Worm (Caenorhabditis elegans) whole organism, L1 larva: ENCODE data around the gene F48E8.2.

ENCODE experiments used
- C04F5.9 ChIP-seq: sonication (generic microtip); optimal IDR thresholded peaks from 2 replicates; lab custom pipeline; 2016; ENCODE audit warnings: missing genetic modification characterization, missing compliant biosample characterization
- aha-1 ChIP-seq: fragments of 150-350 bp; optimal IDR thresholded peaks from 2 replicates; lab custom pipeline; 2014; ENCODE audit warnings: missing biosample characterization, missing genetic modification characterization
- ama-1 ChIP-seq: fragments of 150-350 bp; optimal IDR thresholded peaks from 2 replicates; lab custom pipeline; 2014
- blmp-1 ChIP-seq: fragments of 150-350 bp; optimal IDR thresholded peaks from 2 replicates; lab custom pipeline; 2014; ENCODE audit warnings: missing biosample characterization, missing genetic modification characterization
- ceh-82 ChIP-seq, 3 experiments: fragments of 150-350 bp in 1 of 3; sonication (generic microtip) in 2 of 3; optimal IDR thresholded peaks; 2 replicates each; lab custom pipeline; 2014 to 2017; ENCODE audit warnings: missing biosample characterization in 3 of 3, missing genetic modification characterization in 3 of 3
- ceh-88 ChIP-seq: fragments of 200-800 bp; sonication (Bioruptor generic); IDR thresholded peaks from 2 replicates; pipeline ENCODE4 v1.3.6; 2022; ENCODE audit warnings: missing genetic modification characterization, missing compliant biosample characterization
- ceh-90 ChIP-seq: sonication (generic microtip); optimal IDR thresholded peaks from 2 replicates; lab custom pipeline; 2016; ENCODE audit warnings: missing genetic modification characterization, missing compliant biosample characterization
- dpl-1 ChIP-seq, 3 experiments: fragments of 150-350 bp in 2 of 3; sonication (generic microtip) in 1 of 3; optimal IDR thresholded peaks; 2 replicates each; lab custom pipeline; 2014 to 2017; ENCODE audit warnings: missing biosample characterization in 3 of 3, missing genetic modification characterization in 3 of 3, missing genetic modification reagents in 3 of 3
- dsc-1 ChIP-seq: sonication (generic microtip); optimal IDR thresholded peaks from 2 replicates; lab custom pipeline; 2016; ENCODE audit warnings: mild to moderate bottlenecking, missing genetic modification characterization, missing compliant biosample characterization
- efl-1 ChIP-seq, 4 experiments: fragments of 150-350 bp; optimal IDR thresholded peaks in 3 of 4; peaks in 1 of 4; 1 replicate in 1 of 4; 2 replicates in 3 of 4; lab custom pipeline; 2014; ENCODE audit warnings: missing biosample characterization in 2 of 4, missing genetic modification characterization in 2 of 4, missing genetic modification reagents in 2 of 4
- egl-27 ChIP-seq, 2 experiments: fragments of 150-350 bp in 1 of 2; sonication (generic microtip); optimal IDR thresholded peaks; 3 replicates each; lab custom pipeline; 2017 to 2018; ENCODE audit warnings: missing biosample characterization in 2 of 2, missing genetic modification characterization in 2 of 2, missing genetic modification reagents in 2 of 2
- elt-2 ChIP-seq: sonication (generic microtip); optimal IDR thresholded peaks from 2 replicates; lab custom pipeline; 2016; ENCODE audit warnings: missing genetic modification characterization, mild to moderate bottlenecking, inconsistent platforms, missing compliant biosample characterization, missing genetic modification reagents
- elt-3 ChIP-seq, 6 experiments: fragments of 150-350 bp in 1 of 6; sonication (generic microtip); optimal IDR thresholded peaks; 2 replicates each; lab custom pipeline; 2017 to 2018; ENCODE audit warnings: missing biosample characterization in 6 of 6, missing genetic modification characterization in 6 of 6, inconsistent platforms in 1 of 6
- fkh-8 ChIP-seq: sonication (generic microtip); optimal IDR thresholded peaks from 2 replicates; lab custom pipeline; 2016; ENCODE audit warnings: mild to moderate bottlenecking, missing genetic modification characterization, missing compliant biosample characterization
- irx-1 ChIP-seq: sonication (generic microtip); optimal IDR thresholded peaks from 2 replicates; lab custom pipeline; 2016; ENCODE audit warnings: missing genetic modification characterization, missing compliant biosample characterization
- isw-1 ChIP-seq: fragments of 200-800 bp; sonication (Bioruptor generic); IDR thresholded peaks from 2 replicates; pipeline ENCODE4 v1.3.6; 2022; ENCODE audit warnings: missing genetic modification characterization, missing compliant biosample characterization
- lin-13 ChIP-seq: fragments of 150-350 bp; optimal IDR thresholded peaks from 2 replicates; lab custom pipeline; 2014; ENCODE audit warnings: missing biosample characterization, missing genetic modification reagents, missing genetic modification characterization
- lin-14 ChIP-seq: fragments of 200-800 bp; sonication (Bioruptor generic); optimal IDR thresholded peaks from 2 replicates; lab custom pipeline; 2018; ENCODE audit warnings: mild to moderate bottlenecking, missing genetic modification characterization, moderate library complexity, missing compliant biosample characterization
- lin-15B ChIP-seq: fragments of 150-350 bp; sonication (generic microtip); optimal IDR thresholded peaks from 3 replicates; lab custom pipeline; 2014; ENCODE audit warnings: missing biosample characterization, missing genetic modification characterization
- lin-35 ChIP-seq, 2 experiments: fragments of 150-350 bp; optimal IDR thresholded peaks; 2 replicates each; lab custom pipeline; 2014; ENCODE audit warnings: missing biosample characterization in 2 of 2, missing genetic modification characterization in 2 of 2, missing genetic modification reagents in 2 of 2
- lin-39 ChIP-seq: fragments of 150-350 bp; optimal IDR thresholded peaks from 2 replicates; lab custom pipeline; 2014; ENCODE audit warnings: missing biosample characterization, missing genetic modification reagents, missing genetic modification characterization
- lir-3 ChIP-seq: sonication (generic microtip); optimal IDR thresholded peaks from 2 replicates; lab custom pipeline; 2016; ENCODE audit warnings: mild to moderate bottlenecking, missing genetic modification characterization, moderate library complexity, missing compliant biosample characterization; ENCODE audit not compliant: poor library complexity
- lsy-2 ChIP-seq, 2 experiments: fragments of 150-350 bp; optimal IDR thresholded peaks; 2 replicates each; lab custom pipeline; 2014; ENCODE audit warnings: missing biosample characterization in 2 of 2, missing genetic modification characterization in 2 of 2
- mab-9 ChIP-seq: fragments of 200-800 bp; sonication (Bioruptor generic); IDR thresholded peaks from 2 replicates; pipeline ENCODE4 v1.3.6; 2022; ENCODE audit warnings: missing genetic modification reagents, missing genetic modification characterization, missing compliant biosample characterization
- mef-2 ChIP-seq: fragments of 150-350 bp; optimal IDR thresholded peaks from 2 replicates; lab custom pipeline; 2014; ENCODE audit warnings: missing biosample characterization, missing genetic modification characterization
- mep-1 ChIP-seq: fragments of 150-350 bp; optimal IDR thresholded peaks from 2 replicates; lab custom pipeline; 2014; ENCODE audit warnings: missing biosample characterization, missing genetic modification characterization
- nhr-11 ChIP-seq: fragments of 150-350 bp; optimal IDR thresholded peaks from 2 replicates; lab custom pipeline; 2014; ENCODE audit warnings: missing biosample characterization, missing genetic modification characterization
- nhr-12 ChIP-seq: sonication (generic microtip); optimal IDR thresholded peaks from 2 replicates; lab custom pipeline; 2017; ENCODE audit warnings: missing biosample characterization, missing genetic modification characterization
- nhr-19 ChIP-seq: fragments of 200-800 bp; sonication (Bioruptor generic); conservative IDR thresholded peaks from 2 replicates; pipeline ENCODE4 v1.3.6; 2022; ENCODE audit warnings: missing genetic modification characterization, missing compliant biosample characterization
- nhr-20 ChIP-seq: sonication (generic microtip); optimal IDR thresholded peaks from 2 replicates; lab custom pipeline; 2016; ENCODE audit warnings: mild to moderate bottlenecking, missing genetic modification characterization, missing compliant biosample characterization
- nhr-237 ChIP-seq: fragments of 150-350 bp; optimal IDR thresholded peaks from 2 replicates; lab custom pipeline; 2014; ENCODE audit warnings: missing biosample characterization, missing genetic modification characterization
- nhr-71 ChIP-seq: sonication (generic microtip); optimal IDR thresholded peaks from 2 replicates; lab custom pipeline; 2016; ENCODE audit warnings: mild to moderate bottlenecking, missing genetic modification characterization, moderate library complexity, missing compliant biosample characterization
- nhr-85 ChIP-seq: sonication (generic microtip); peaks from one replicate; lab custom pipeline; 2016; ENCODE audit warnings: missing genetic modification characterization, inconsistent platforms, missing compliant biosample characterization
- nhr-90 ChIP-seq: sonication (generic microtip); optimal IDR thresholded peaks from 2 replicates; lab custom pipeline; 2016; ENCODE audit warnings: mild to moderate bottlenecking, missing genetic modification characterization, missing compliant biosample characterization; ENCODE audit not compliant: poor library complexity
- pag-3 ChIP-seq: sonication (generic microtip); optimal IDR thresholded peaks from 2 replicates; lab custom pipeline; 2017; ENCODE audit warnings: missing genetic modification characterization, mild to moderate bottlenecking, missing compliant biosample characterization, antibody characterized with exemption, borderline replicate concordance; ENCODE audit not compliant: insufficient read depth
- pax-3 ChIP-seq: fragments of 200-800 bp; sonication (Bioruptor generic); optimal IDR thresholded peaks from 2 replicates; lab custom pipeline; 2018; ENCODE audit warnings: mild to moderate bottlenecking, missing genetic modification characterization, moderate library complexity, missing compliant biosample characterization
- rnt-1 ChIP-seq: sonication (generic microtip); optimal IDR thresholded peaks from 2 replicates; lab custom pipeline; 2016; ENCODE audit warnings: mild to moderate bottlenecking, missing genetic modification characterization, moderate library complexity, missing compliant biosample characterization
- skn-1 ChIP-seq: fragments of 150-350 bp; optimal IDR thresholded peaks from 2 replicates; lab custom pipeline; 2014; ENCODE audit warnings: missing biosample characterization, missing genetic modification characterization
- snpc-4 ChIP-seq: fragments of 150-350 bp; optimal IDR thresholded peaks from 2 replicates; lab custom pipeline; 2014; ENCODE audit warnings: missing biosample characterization, missing genetic modification characterization
- snu-23 ChIP-seq: sonication (generic microtip); optimal IDR thresholded peaks from 2 replicates; lab custom pipeline; 2016; ENCODE audit warnings: missing genetic modification characterization, missing compliant biosample characterization
- swsn-7 ChIP-seq: sonication (generic microtip); optimal IDR thresholded peaks from 2 replicates; lab custom pipeline; 2016; ENCODE audit warnings: missing genetic modification characterization, missing compliant biosample characterization
- tbx-2 ChIP-seq: sonication (generic microtip); optimal IDR thresholded peaks from 2 replicates; lab custom pipeline; 2016; ENCODE audit warnings: missing genetic modification characterization, missing compliant biosample characterization
- unc-130 ChIP-seq: fragments of 150-350 bp; optimal IDR thresholded peaks from 2 replicates; lab custom pipeline; 2017; ENCODE audit warnings: missing biosample characterization, missing genetic modification characterization, inconsistent platforms
- unc-30 ChIP-seq: sonication (generic microtip); optimal IDR thresholded peaks from 2 replicates; lab custom pipeline; 2017; ENCODE audit warnings: missing biosample characterization, missing genetic modification characterization
- xbp-1 ChIP-seq: sonication (generic microtip); optimal IDR thresholded peaks from 2 replicates; lab custom pipeline; 2016; ENCODE audit warnings: missing genetic modification characterization, missing compliant biosample characterization
- zag-1 ChIP-seq: fragments of 150-350 bp; optimal IDR thresholded peaks from 2 replicates; lab custom pipeline; 2014; ENCODE audit warnings: missing biosample characterization, missing genetic modification characterization

Gene F48E8.2

ce11 chrIII:5501358-5502287 lies 37.4 kb downstream of the F48E8.2 start, which contains the start of gene R02F2.1 (continued):
- TF ChIP-seq nhr-71 (tag; lab: Kevin White, UChicago): peak; percentile 72

ce11 chrIII:5502915-5503575 lies 38.9 kb downstream of the F48E8.2 start:
- TF ChIP-seq swsn-7 (peak; percentile 42), fkh-8 (tag; lab: Kevin White, UChicago) (peak; percentile 40), zag-1 (peak; percentile 45), nhr-11 (tag; lab: Kevin White, UChicago) (no peak), elt-3 (tag; optimal IDR thresholded peaks at IDR 0.05; lab: Kevin White, UChicago) (peak in 3 of 6 experiments; percentile 13 to 67 (median 52)), ama-1 (lab: Kevin White, UChicago) (peak; percentile 81), mep-1 (tag; lab: Kevin White, UChicago) (peak; percentile 57), xbp-1 (peak; percentile 25), dpl-1 (GFP tag; optimal IDR thresholded peaks at IDR 0.05; lab: Kevin White, UChicago) (peak; percentile 14 to 43 (median 33)), nhr-237 (tag; lab: Kevin White, UChicago) (no peak), pax-3 (peak; percentile 43), elt-2 (peak; percentile 87), mef-2 (tag; lab: Kevin White, UChicago) (no peak), egl-27 (tag; optimal IDR thresholded peaks at IDR 0.05; lab: Kevin White, UChicago) (peak in 1 of 2 experiments; percentile 20), lin-39 (tag; lab: Kevin White, UChicago) (no peak), efl-1 (optimal IDR thresholded peaks at IDR 0.05; lab: Kevin White, UChicago) (peak; percentile 49 to 58), efl-1 (GFP tag; optimal IDR thresholded peaks at IDR 0.05 in 1 of 2; lab: Kevin White, UChicago) (peak; percentile 7 to 77), irx-1 (tag; lab: Kevin White, UChicago) (peak; percentile 27), nhr-85 (tag; lab: Kevin White, UChicago) (peak; percentile 82), lin-13 (peak; percentile 44), lin-15B (tag; lab: Kevin White, UChicago) (peak; percentile 6), ceh-90 (tag; lab: Kevin White, UChicago) (no peak), nhr-90 (peak; percentile 58), unc-30 (no peak), rnt-1 (tag; lab: Kevin White, UChicago) (peak; percentile 40), lin-14 (peak; percentile 86), isw-1 (GFP tag; lab: Robert Waterston, UW) (no peak; the same call in 1 of the 2 replicates), lsy-2 (tag; optimal IDR thresholded peaks at IDR 0.05; lab: Kevin White, UChicago) (peak; percentile 10 to 61), pag-3 (tag; lab: Kevin White, UChicago) (peak; percentile 38), dsc-1 (tag; lab: Kevin White, UChicago) (peak; percentile 38), snpc-4 (tag; lab: Kevin White, UChicago) (peak; percentile 35), tbx-2 (tag; lab: Kevin White, UChicago) (peak; percentile 37), ceh-82 (tag; optimal IDR thresholded peaks at IDR 0.05; lab: Kevin White, UChicago) (peak in 2 of 3 experiments; percentile 55 to 56), snu-23 (GFP tag; lab: Kevin White, UChicago) (peak; percentile 65), lir-3 (tag; lab: Kevin White, UChicago) (peak; percentile 4), C04F5.9 (tag; lab: Kevin White, UChicago) (no peak), aha-1 (tag; lab: Kevin White, UChicago) (no peak), unc-130 (tag; lab: Kevin White, UChicago) (no peak), nhr-71 (tag; lab: Kevin White, UChicago) (peak; percentile 68), nhr-20 (tag; lab: Kevin White, UChicago) (peak; percentile 64), ceh-88 (GFP tag; lab: Robert Waterston, UW) (no peak), blmp-1 (tag; lab: Kevin White, UChicago) (peak; percentile 72), mab-9 (GFP tag; lab: Robert Waterston, UW) (no peak; the same call in 1 of the 2 replicates), nhr-19 (GFP tag; lab: Robert Waterston, UW) (peak; percentile 6), lin-35 (GFP tag; optimal IDR thresholded peaks at IDR 0.05; lab: Kevin White, UChicago) (peak; percentile 30 to 64), nhr-12 (tag; lab: Kevin White, UChicago) (no peak), skn-1 (tag; lab: Kevin White, UChicago) (peak; percentile 51)
